Fruit fly (Drosophila melanogaster) whole organism, embryonic: ENCODE data around the gene CG7810.
A peak's percentile ranks its signal among the peaks of the same experiment; 100 is the strongest.

Experiments used
- Abd-B ChIP-seq: fragments of 200-800 bp; sonication (Bioruptor generic); optimal IDR thresholded peaks from 2 replicates; lab custom pipeline; 2018; ENCODE audit warnings: missing biosample characterization, mild to moderate bottlenecking, missing genetic modification characterization, moderate library complexity
- Adf1 ChIP-seq: fragments of 200-800 bp; sonication (Bioruptor generic); IDR thresholded peaks from 2 replicates; pipeline ENCODE4 v1.3.6; 2022; ENCODE audit warnings: missing biosample characterization, missing genetic modification characterization
- CG10209 ChIP-seq: fragments of 200-800 bp; sonication (Bioruptor generic); optimal IDR thresholded peaks from 3 replicates; lab custom pipeline; 2017; ENCODE audit warnings: missing biosample characterization, mild to moderate bottlenecking, missing genetic modification characterization, missing genetic modification reagents
- CG10462 ChIP-seq: fragments of 200-800 bp; sonication (Bioruptor generic); optimal IDR thresholded peaks from 2 replicates; lab custom pipeline; 2016; ENCODE audit warnings: missing biosample characterization, missing genetic modification characterization
- CG10565 ChIP-seq: fragments of 200-800 bp; sonication (Bioruptor generic); optimal IDR thresholded peaks from 3 replicates; lab custom pipeline; 2016; ENCODE audit warnings: missing biosample characterization, mild to moderate bottlenecking, missing genetic modification characterization
- CG12071 ChIP-seq: fragments of 200-800 bp; sonication (Bioruptor generic); optimal IDR thresholded peaks from 3 replicates; lab custom pipeline; 2018; ENCODE audit warnings: missing biosample characterization, mild to moderate bottlenecking, missing genetic modification characterization
- CG13287 ChIP-seq: fragments of 200-800 bp; sonication (Bioruptor generic); IDR thresholded peaks from 2 replicates; pipeline ENCODE4 v1.3.6; 2022; ENCODE audit warnings: missing biosample characterization, missing genetic modification characterization; ENCODE audit not compliant: partially characterized antibody
- CG1529 ChIP-seq: fragments of 200-800 bp; sonication (Bioruptor generic); optimal IDR thresholded peaks from 3 replicates; lab custom pipeline; 2018; ENCODE audit warnings: missing biosample characterization, missing genetic modification characterization
- CG17328 ChIP-seq: fragments of 200-800 bp; sonication (Bioruptor generic); IDR thresholded peaks from 2 replicates; pipeline ENCODE4 v1.3.6; 2022; ENCODE audit warnings: missing biosample characterization, missing genetic modification characterization
- CG1832 ChIP-seq: fragments of 200-800 bp; sonication (Bioruptor generic); optimal IDR thresholded peaks from 2 replicates; lab custom pipeline; 2017; ENCODE audit warnings: missing biosample characterization, mild to moderate bottlenecking, missing genetic modification characterization, inconsistent platforms
- CG2120 ChIP-seq: fragments of 200-800 bp; sonication (Bioruptor generic); optimal IDR thresholded peaks from 3 replicates; lab custom pipeline; 2016; ENCODE audit warnings: missing biosample characterization, missing genetic modification characterization
- CG30403 ChIP-seq: fragments of 200-800 bp; sonication (Bioruptor generic); optimal IDR thresholded peaks from 3 replicates; lab custom pipeline; 2016; ENCODE audit warnings: missing biosample characterization, missing genetic modification characterization
- CG31224 ChIP-seq: fragments of 200-800 bp; sonication (Bioruptor generic); IDR thresholded peaks from 2 replicates; pipeline ENCODE4 v1.3.6; 2022; ENCODE audit warnings: missing biosample characterization, missing genetic modification characterization
- CG31365 ChIP-seq: fragments of 200-800 bp; sonication (Bioruptor generic); optimal IDR thresholded peaks from 2 replicates; lab custom pipeline; 2018; ENCODE audit warnings: missing biosample characterization, mild to moderate bottlenecking, missing genetic modification characterization
- CG31388 ChIP-seq: fragments of 200-800 bp; sonication (Bioruptor generic); optimal IDR thresholded peaks from 2 replicates; lab custom pipeline; 2016; ENCODE audit warnings: missing biosample characterization, missing genetic modification characterization
- CG32532 ChIP-seq: fragments of 200-800 bp; sonication (Bioruptor generic); IDR thresholded peaks from 2 replicates; pipeline ENCODE4 v1.3.6; 2022; ENCODE audit warnings: missing biosample characterization, missing genetic modification characterization
- CG42726 ChIP-seq: fragments of 200-800 bp; sonication (Bioruptor generic); IDR thresholded peaks from 2 replicates; pipeline ENCODE4 v1.3.6; 2022; ENCODE audit warnings: missing biosample characterization, missing genetic modification characterization; ENCODE audit not compliant: partially characterized antibody
- CG4360 ChIP-seq: fragments of 200-800 bp; sonication (Bioruptor generic); IDR thresholded peaks from 2 replicates; pipeline ENCODE4 v1.3.6; 2022; ENCODE audit warnings: missing biosample characterization, missing genetic modification characterization
- CG6813 ChIP-seq: fragments of 200-800 bp; sonication (Bioruptor generic); optimal IDR thresholded peaks from 2 replicates; lab custom pipeline; 2017; ENCODE audit warnings: missing biosample characterization, missing genetic modification characterization, mild to moderate bottlenecking, moderate library complexity, missing genetic modification reagents
- CG7271 ChIP-seq: fragments of 200-800 bp; sonication (Bioruptor generic); optimal IDR thresholded peaks from 2 replicates; lab custom pipeline; 2018; ENCODE audit warnings: missing biosample characterization, mild to moderate bottlenecking, missing genetic modification characterization, moderate library complexity
- CG7745 ChIP-seq: fragments of 200-800 bp; sonication (Bioruptor generic); optimal IDR thresholded peaks from 2 replicates; lab custom pipeline; 2018; ENCODE audit warnings: missing biosample characterization, mild to moderate bottlenecking, missing genetic modification characterization, moderate library complexity
- CG8765 ChIP-seq: fragments of 200-800 bp; sonication (Bioruptor generic); IDR thresholded peaks from 2 replicates; pipeline ENCODE4 v1.3.6; 2022; ENCODE audit warnings: missing biosample characterization, missing genetic modification characterization
- CG9215 ChIP-seq: fragments of 200-800 bp; sonication (Bioruptor generic); IDR thresholded peaks from 2 replicates; pipeline ENCODE4 v1.3.6; 2022; ENCODE audit warnings: missing biosample characterization, missing genetic modification characterization
- D19A ChIP-seq: fragments of 200-800 bp; optimal IDR thresholded peaks from 3 replicates; lab custom pipeline; 2019; ENCODE audit warnings: missing biosample characterization, mild to moderate bottlenecking, missing genetic modification characterization, moderate library complexity
- D19B ChIP-seq: fragments of 200-800 bp; sonication (Bioruptor generic); optimal IDR thresholded peaks from 2 replicates; lab custom pipeline; 2017; ENCODE audit warnings: missing biosample characterization, mild to moderate bottlenecking, missing genetic modification characterization
- Dek ChIP-seq: fragments of 200-800 bp; sonication (Bioruptor generic); optimal IDR thresholded peaks from 3 replicates; lab custom pipeline; 2019; ENCODE audit warnings: missing biosample characterization, mild to moderate bottlenecking, missing genetic modification characterization, moderate library complexity
- Doc3 ChIP-seq: fragments of 200-800 bp; sonication (Bioruptor generic); IDR thresholded peaks from 3 replicates; pipeline ENCODE4 v1.3.6; 2022; ENCODE audit warnings: missing biosample characterization, missing genetic modification characterization; ENCODE audit not compliant: partially characterized antibody
- Drgx ChIP-seq: fragments of 200-800 bp; sonication (Bioruptor generic); IDR thresholded peaks from 2 replicates; pipeline ENCODE4 v1.3.6; 2022; ENCODE audit warnings: missing biosample characterization, missing genetic modification characterization
- Lim3 ChIP-seq: fragments of 200-800 bp; sonication (Bioruptor generic); IDR thresholded peaks from 2 replicates; pipeline ENCODE4 v1.3.6; 2022; ENCODE audit warnings: missing biosample characterization, missing genetic modification characterization
- Lpt ChIP-seq: fragments of >200 bp; optimal IDR thresholded peaks from 2 replicates; lab custom pipeline; 2018; ENCODE audit warnings: missing biosample characterization, missing genetic modification characterization
- Myb ChIP-seq: fragments of 200-800 bp; sonication (Bioruptor generic); optimal IDR thresholded peaks from 2 replicates; lab custom pipeline; 2016; ENCODE audit warnings: missing biosample characterization, missing genetic modification characterization
- Neu2 ChIP-seq: fragments of 200-800 bp; sonication (Bioruptor generic); optimal IDR thresholded peaks from 3 replicates; lab custom pipeline; 2016; ENCODE audit warnings: missing biosample characterization, missing genetic modification characterization, borderline replicate concordance
- PHDP ChIP-seq: fragments of 200-800 bp; sonication (Bioruptor generic); optimal IDR thresholded peaks from 3 replicates; lab custom pipeline; 2018; ENCODE audit warnings: missing biosample characterization, mild to moderate bottlenecking, missing genetic modification characterization, moderate library complexity
- Pdp1 ChIP-seq, 2 experiments: fragments of 200-800 bp; sonication (Bioruptor generic); optimal IDR thresholded peaks; 3 replicates each; lab custom pipeline; 2016; ENCODE audit warnings: missing biosample characterization in 2 of 2, missing genetic modification characterization in 2 of 2, mild to moderate bottlenecking in 1 of 2, moderate library complexity in 1 of 2
- Sox102F ChIP-seq: fragments of 200-800 bp; sonication (Bioruptor generic); optimal IDR thresholded peaks from 2 replicates; lab custom pipeline; 2018; ENCODE audit warnings: missing biosample characterization, mild to moderate bottlenecking, missing genetic modification characterization, moderate library complexity
- TFAM ChIP-seq: fragments of 200-800 bp; sonication (Bioruptor generic); optimal IDR thresholded peaks from 2 replicates; lab custom pipeline; 2017; ENCODE audit warnings: missing biosample characterization, missing genetic modification characterization, inconsistent platforms
- Taf1 ChIP-seq: fragments of 200-800 bp; sonication (Bioruptor generic); IDR thresholded peaks from 2 replicates; pipeline ENCODE4 v1.3.6; 2022; ENCODE audit warnings: missing biosample characterization, missing genetic modification characterization
- abd-A ChIP-seq: fragments of 200-800 bp; sonication (Bioruptor generic); optimal IDR thresholded peaks from 3 replicates; lab custom pipeline; 2019; ENCODE audit warnings: missing biosample characterization, mild to moderate bottlenecking, missing genetic modification characterization, moderate library complexity
- ase ChIP-seq: fragments of 200-800 bp; sonication (Bioruptor generic); IDR thresholded peaks from 3 replicates; pipeline ENCODE4 v1.3.6; 2022; ENCODE audit warnings: missing biosample characterization, missing genetic modification characterization
- bigmax ChIP-seq: fragments of 200-800 bp; sonication (Bioruptor generic); optimal IDR thresholded peaks from 2 replicates; lab custom pipeline; 2018; ENCODE audit warnings: missing biosample characterization, mild to moderate bottlenecking, missing genetic modification characterization
- br ChIP-seq: fragments of >200 bp; optimal IDR thresholded peaks from 2 replicates; lab custom pipeline; 2017
- cad ChIP-seq: fragments of >200 bp; optimal IDR thresholded peaks from 2 replicates; lab custom pipeline; 2017; ENCODE audit warnings: missing biosample characterization, missing genetic modification characterization
- caup ChIP-seq: fragments of 200-800 bp; sonication (Bioruptor generic); optimal IDR thresholded peaks from 3 replicates; lab custom pipeline; 2017; ENCODE audit warnings: missing biosample characterization, mild to moderate bottlenecking, missing genetic modification characterization, moderate library complexity; ENCODE audit not compliant: severe bottlenecking
- dysf ChIP-seq: fragments of 200-800 bp; sonication (Bioruptor generic); IDR thresholded peaks from 3 replicates; pipeline ENCODE4 v1.3.6; 2022; ENCODE audit warnings: missing biosample characterization, missing genetic modification characterization
- fd96Cb ChIP-seq: fragments of 200-800 bp; sonication (Bioruptor generic); optimal IDR thresholded peaks from 2 replicates; lab custom pipeline; 2018; ENCODE audit warnings: missing biosample characterization, mild to moderate bottlenecking, missing genetic modification characterization, moderate library complexity
- gsb-n ChIP-seq: fragments of 200-800 bp; sonication (Bioruptor generic); optimal IDR thresholded peaks from 3 replicates; lab custom pipeline; 2018; ENCODE audit warnings: missing biosample characterization, mild to moderate bottlenecking, missing genetic modification characterization
- nerfin-2 ChIP-seq: fragments of 200-800 bp; sonication (Bioruptor generic); IDR thresholded peaks from 2 replicates; pipeline ENCODE4 v1.3.6; 2022; ENCODE audit warnings: missing biosample characterization, missing genetic modification characterization; ENCODE audit not compliant: partially characterized antibody
- org-1 ChIP-seq: fragments of 200-800 bp; sonication (Bioruptor generic); optimal IDR thresholded peaks from 2 replicates; lab custom pipeline; 2017; ENCODE audit warnings: missing biosample characterization, missing genetic modification characterization
- slp2 ChIP-seq: fragments of 200-800 bp; sonication (Bioruptor generic); optimal IDR thresholded peaks from 2 replicates; lab custom pipeline; 2016; ENCODE audit warnings: missing biosample characterization, missing genetic modification characterization
- zen ChIP-seq: fragments of 200-800 bp; sonication (Bioruptor generic); optimal IDR thresholded peaks from 3 replicates; lab custom pipeline; 2018; ENCODE audit warnings: missing biosample characterization, mild to moderate bottlenecking, missing genetic modification characterization, moderate library complexity

CG7810 gene

dm6 chr2L:8284913-8285619 lies 25.9 kb downstream of the CG7810 start (continued):
- no peak for TF ChIP-seq CG32532 (GFP tag; lab: Robert Waterston, UW)
- TF ChIP-seq Lpt (GFP tag; lab: Kevin White, UChicago), result no peak
- no peak for TF ChIP-seq TFAM (GFP tag; lab: Kevin White, UChicago)
- TF ChIP-seq bigmax, result no peak
- TF ChIP-seq Taf1 (GFP tag; lab: Robert Waterston, UW), result no peak
- no peak for TF ChIP-seq Dek (tag; lab: Kevin White, UChicago)
- no peak for TF ChIP-seq CG4360 (GFP tag; lab: Robert Waterston, UW)
- no peak for TF ChIP-seq CG9215 (GFP tag; lab: Robert Waterston, UW)
- TF ChIP-seq CG10209, result no peak
- TF ChIP-seq Lim3 (GFP tag; lab: Robert Waterston, UW), result no peak
- TF ChIP-seq Adf1 (GFP tag; lab: Robert Waterston, UW), result no peak
- peak; percentile 22 for TF ChIP-seq D19A (tag; lab: Kevin White, UChicago)
- TF ChIP-seq CG31388 (GFP tag; lab: Kevin White, UChicago), result no peak
- TF ChIP-seq PHDP (tag; lab: Kevin White, UChicago), result peak; percentile 12
- peak; percentile 74 for TF ChIP-seq Sox102F (GFP tag; lab: Kevin White, UChicago)
- no peak for TF ChIP-seq CG10462 (GFP tag; lab: Kevin White, UChicago)
- no peak for TF ChIP-seq br (lab: Kevin White, UChicago)
- TF ChIP-seq caup (GFP tag; lab: Kevin White, UChicago), result no peak
- TF ChIP-seq gsb-n (tag; lab: Kevin White, UChicago), result no peak
- no peak for TF ChIP-seq org-1 (GFP tag; lab: Kevin White, UChicago)
- TF ChIP-seq CG13287 (GFP tag; lab: Robert Waterston, UW), result no peak
- no peak for TF ChIP-seq CG31224 (GFP tag; lab: Robert Waterston, UW)
- TF ChIP-seq fd96Cb, result peak; percentile 31
- TF ChIP-seq Drgx, result no peak
- TF ChIP-seq CG1832 (GFP tag; lab: Kevin White, UChicago), result no peak
- no peak for TF ChIP-seq CG1529
- TF ChIP-seq zen (tag; lab: Kevin White, UChicago), result no peak
- TF ChIP-seq Pdp1 (GFP tag; optimal IDR thresholded peaks at IDR 0.05; lab: Kevin White, UChicago), result no peak
- TF ChIP-seq Doc3 (GFP tag; lab: Robert Waterston, UW), result no peak
- TF ChIP-seq CG30403 (GFP tag; lab: Kevin White, UChicago), result peak; percentile 12
- TF ChIP-seq nerfin-2 (GFP tag; lab: Robert Waterston, UW), result no peak
- TF ChIP-seq CG8765, result no peak
- TF ChIP-seq CG12071, result no peak
- TF ChIP-seq CG6813 (GFP tag; lab: Kevin White, UChicago), result no peak
- no peak for TF ChIP-seq CG7745 (tag; lab: Kevin White, UChicago)
- TF ChIP-seq Myb (GFP tag; lab: Kevin White, UChicago), result no peak
- no peak for TF ChIP-seq slp2 (GFP tag; lab: Kevin White, UChicago)
- TF ChIP-seq CG42726, result no peak
- no peak for TF ChIP-seq abd-A (tag; lab: Kevin White, UChicago)
- TF ChIP-seq Neu2 (GFP tag; lab: Kevin White, UChicago), result no peak
- TF ChIP-seq dysf (GFP tag; lab: Robert Waterston, UW), result no peak
- TF ChIP-seq CG31365 (tag; lab: Kevin White, UChicago), result no peak
- no peak for TF ChIP-seq CG2120 (GFP tag; lab: Kevin White, UChicago)
- TF ChIP-seq CG17328 (GFP tag; lab: Robert Waterston, UW), result no peak
- TF ChIP-seq CG7271 (tag; lab: Kevin White, UChicago), result no peak
- no peak for TF ChIP-seq cad
- TF ChIP-seq Abd-B (GFP tag; lab: Kevin White, UChicago), result peak; percentile 3
- TF ChIP-seq D19B (GFP tag; lab: Kevin White, UChicago), result no peak
- TF ChIP-seq ase (GFP tag; lab: Robert Waterston, UW), result no peak
- no peak for TF ChIP-seq CG10565 (GFP tag; lab: Kevin White, UChicago)
